Worm (Caenorhabditis elegans): ENCODE results near the gene ostf-4.
A peak's percentile ranks its signal among the peaks of the same experiment; 100 is the strongest.

Gene ostf-4

ce11 chrIII:10354591-10354990 lies 36.2 kb upstream of the ostf-4 start:
- no peak for TF ChIP-seq spr-1 (tag; optimal IDR thresholded peaks at IDR 0.05)
- no peak for TF ChIP-seq ZK546.5 (tag; optimal IDR thresholded peaks at IDR 0.05)
- TF ChIP-seq hlh-11 (tag; optimal IDR thresholded peaks at IDR 0.05): no peak
- no peak for TF ChIP-seq zfp-2 (tag; optimal IDR thresholded peaks at IDR 0.05)
- no peak for TF ChIP-seq nhr-28 (tag; optimal IDR thresholded peaks at IDR 0.05)
- peak; percentile 32 for TF ChIP-seq duxl-1 (tag; optimal IDR thresholded peaks at IDR 0.05; ENCODE audit: poor library complexity)
- TF ChIP-seq mxl-3 (GFP tag; optimal IDR thresholded peaks at IDR 0.05): no peak
- TF ChIP-seq zfp-3 (GFP tag; conservative IDR thresholded peaks at IDR 0.05): 0 out of 2 replicates have a peak, but pooled peaks have one; percentile 49
- TF ChIP-seq mdt-29 (GFP tag; IDR thresholded peaks at IDR 0.05): no peak
- TF ChIP-seq hmg-1.1 (GFP tag; IDR thresholded peaks at IDR 0.05): no peak
- peak; percentile 34 for TF ChIP-seq nhr-77 (tag; optimal IDR thresholded peaks at IDR 0.05)
- TF ChIP-seq dve-1 (tag; optimal IDR thresholded peaks at IDR 0.05; ENCODE audit: insufficient read depth): peak; percentile 60
- TF ChIP-seq snpc-4 (tag; optimal IDR thresholded peaks at IDR 0.05): no peak
- no peak for TF ChIP-seq nhr-111 (GFP tag; optimal IDR thresholded peaks at IDR 0.05)
- TF ChIP-seq ces-1 (GFP tag; optimal IDR thresholded peaks at IDR 0.05): no peak
- TF ChIP-seq ZK337.2 (GFP tag; IDR thresholded peaks at IDR 0.05): no peak
- TF ChIP-seq nhr-25 (tag; optimal IDR thresholded peaks at IDR 0.05; ENCODE audit: borderline replicate concordance, insufficient read depth): no peak
- TF ChIP-seq aha-1 (tag): peak; percentile 83
- no peak for TF ChIP-seq ztf-7 (tag; optimal IDR thresholded peaks at IDR 0.05)
- TF ChIP-seq ceh-62 (tag; optimal IDR thresholded peaks at IDR 0.05): no peak
- TF ChIP-seq arid-1 (GFP tag; conservative IDR thresholded peaks at IDR 0.05): no peak
- no peak for TF ChIP-seq nhr-6 (tag; optimal IDR thresholded peaks at IDR 0.05)
- peak in 1 of 2 experiments; percentile 6 for TF ChIP-seq daf-16 (GFP tag; optimal IDR thresholded peaks at IDR 0.05)
- peak; percentile 63 for TF ChIP-seq daf-16 (tag; optimal IDR thresholded peaks at IDR 0.05)

DNA sequence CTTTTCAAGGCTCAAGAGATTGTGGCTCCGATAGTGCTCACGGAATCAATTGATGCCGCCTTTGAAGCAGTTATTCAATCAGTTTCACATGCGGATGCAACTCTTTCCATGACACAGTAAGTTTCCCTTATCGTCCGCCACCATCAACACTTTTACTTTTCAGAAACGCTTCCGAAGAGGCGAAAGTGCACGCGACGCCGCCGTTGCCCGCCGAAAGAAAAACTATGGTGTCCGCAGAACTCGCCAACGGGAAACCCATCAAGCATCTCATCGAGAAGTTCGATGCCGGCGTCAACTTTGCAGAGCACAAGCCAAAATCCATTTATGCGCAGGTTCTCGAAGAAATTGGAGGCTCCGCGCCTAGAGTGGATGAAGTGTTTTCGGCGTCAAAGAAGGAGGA lies 35.1 kb upstream of the ostf-4 start:
- TF ChIP-seq egl-43 (GFP tag; IDR thresholded peaks at IDR 0.05) (no peak), nhr-25 (tag; optimal IDR thresholded peaks at IDR 0.05; ENCODE audit: borderline replicate concordance, insufficient read depth) (no peak), jun-1 (tag; optimal IDR thresholded peaks at IDR 0.05) (no peak), zip-2 (tag; optimal IDR thresholded peaks at IDR 0.05) (no peak), F37D6.2 (tag; optimal IDR thresholded peaks at IDR 0.05) (no peak), php-3 (GFP tag; IDR thresholded peaks at IDR 0.05) (no peak), F44E2.7 (GFP tag; IDR thresholded peaks at IDR 0.05) (no peak), lin-1 (GFP tag; IDR thresholded peaks at IDR 0.05) (no peak), hif-1 (tag; optimal IDR thresholded peaks at IDR 0.05) (no peak), snpc-1.2 (GFP tag; IDR thresholded peaks at IDR 0.05) (no peak), daf-16 (GFP tag; optimal IDR thresholded peaks at IDR 0.05) (no peak), daf-16 (tag; optimal IDR thresholded peaks at IDR 0.05) (no peak), lin-13 (GFP tag; optimal IDR thresholded peaks at IDR 0.05) (no peak), nhr-28 (tag; optimal IDR thresholded peaks at IDR 0.05) (no peak), pqm-1 (tag; optimal IDR thresholded peaks at IDR 0.05) (no peak), mxl-3 (GFP tag; optimal IDR thresholded peaks at IDR 0.05) (no peak), sdz-12 (GFP tag; optimal IDR thresholded peaks at IDR 0.05) (no peak), D1046.2 (GFP tag; IDR thresholded peaks at IDR 0.05) (no peak), F26F4.8 (GFP tag; conservative IDR thresholded peaks at IDR 0.05) (no peak), ceh-28 (tag; optimal IDR thresholded peaks at IDR 0.05) (no peak), ces-1 (GFP tag; optimal IDR thresholded peaks at IDR 0.05) (no peak)

DNA sequence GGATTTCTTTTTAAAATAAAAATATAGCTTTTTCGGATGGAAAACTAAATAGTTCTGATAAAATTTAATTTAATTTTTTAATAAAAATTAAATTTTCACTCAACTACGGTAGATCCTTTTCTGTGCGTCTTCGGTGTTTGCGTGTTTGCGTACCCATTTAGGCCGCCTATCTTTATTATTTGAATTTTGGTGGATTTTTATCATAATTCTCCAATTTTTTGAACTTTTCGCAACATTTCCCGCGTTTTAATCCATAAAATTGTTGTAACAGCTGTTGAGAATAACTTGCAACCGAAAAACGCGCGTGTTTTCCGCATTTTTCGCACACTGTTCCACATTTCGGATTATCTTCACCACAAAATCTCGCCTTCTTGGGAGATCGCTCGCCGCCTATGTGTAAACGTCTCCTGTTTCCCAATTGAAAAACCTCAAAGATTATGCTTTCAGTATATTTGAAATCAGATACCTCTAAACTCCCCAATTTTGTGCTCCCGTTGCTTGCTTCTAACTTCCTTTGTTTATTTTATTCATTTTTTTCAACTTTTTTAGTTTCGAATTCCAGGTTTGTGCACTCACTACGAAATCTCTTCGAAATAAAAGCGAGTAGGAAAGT lies 33.3 kb upstream of the ostf-4 start, which contains the start of gene T07C4.3:
Gene T07C4.3, plus strand, starts transcription at position 563 of the 613 bp plus-strand sequence.
- TF ChIP-seq unc-62 (GFP tag; optimal IDR thresholded peaks at IDR 0.05 in 1 of 2) (peak in 1 of 2 experiments; percentile 88), unc-62 (tag; optimal IDR thresholded peaks at IDR 0.05) (no peak), skn-1 (tag; optimal IDR thresholded peaks at IDR 0.05) (no peak), zip-2 (tag; optimal IDR thresholded peaks at IDR 0.05) (no peak), snpc-4 (tag; optimal IDR thresholded peaks at IDR 0.05) (no peak), madf-5 (GFP tag; IDR thresholded peaks at IDR 0.05) (no peak), ama-1 (optimal IDR thresholded peaks at IDR 0.05) (no peak), zip-11 (GFP tag; IDR thresholded peaks at IDR 0.05) (no peak)

Data from whole organism, L4 larva.